Fruit fly (Drosophila melanogaster) whole organism, pupa: ENCODE data around the gene CG33090.

ENCODE experiments used
- CG10348 ChIP-seq: fragments of 200-800 bp; sonication (Bioruptor generic); IDR thresholded peaks from 2 replicates; pipeline ENCODE4 v1.3.6; 2022; ENCODE audit warnings: missing biosample characterization, missing genetic modification characterization
- CG12605 ChIP-seq: fragments of 200-800 bp; sonication (Bioruptor generic); IDR thresholded peaks from 2 replicates; pipeline ENCODE4 v1.3.6; 2022; ENCODE audit warnings: missing biosample characterization, missing genetic modification characterization
- CG13204 ChIP-seq: fragments of 200-800 bp; sonication (Bioruptor generic); optimal IDR thresholded peaks from 2 replicates; lab custom pipeline; 2018; ENCODE audit warnings: missing biosample characterization, mild to moderate bottlenecking, missing genetic modification characterization, moderate library complexity
- CG14655 ChIP-seq: fragments of 200-800 bp; sonication (Bioruptor generic); optimal IDR thresholded peaks from 3 replicates; lab custom pipeline; 2017; ENCODE audit warnings: mild to moderate bottlenecking, missing biosample characterization, missing genetic modification reagents, missing genetic modification characterization
- CG15710 ChIP-seq: fragments of 200-800 bp; sonication (Bioruptor generic); optimal IDR thresholded peaks from 2 replicates; lab custom pipeline; 2018; ENCODE audit warnings: missing biosample characterization, mild to moderate bottlenecking, missing genetic modification characterization, moderate library complexity
- CG17806 ChIP-seq: fragments of 200-800 bp; sonication (Bioruptor generic); optimal IDR thresholded peaks from 2 replicates; lab custom pipeline; 2018; ENCODE audit warnings: missing biosample characterization, mild to moderate bottlenecking, missing genetic modification characterization, moderate library complexity
- CG32121 ChIP-seq: fragments of 200-800 bp; sonication (Bioruptor generic); IDR thresholded peaks from 2 replicates; pipeline ENCODE4 v1.3.6; 2022; ENCODE audit warnings: missing biosample characterization, missing genetic modification characterization
- CG34367 ChIP-seq: fragments of 200-800 bp; sonication (Bioruptor generic); optimal IDR thresholded peaks from 2 replicates; lab custom pipeline; 2018; ENCODE audit warnings: missing biosample characterization, mild to moderate bottlenecking, missing genetic modification characterization
- CG4496 ChIP-seq: fragments of 200-800 bp; sonication (Bioruptor generic); IDR thresholded peaks from 3 replicates; pipeline ENCODE4 v1.3.6; 2022; ENCODE audit warnings: missing biosample characterization, missing genetic modification characterization
- CG8159 ChIP-seq: fragments of 200-800 bp; sonication (Bioruptor generic); optimal IDR thresholded peaks from 3 replicates; lab custom pipeline; 2018; ENCODE audit warnings: missing biosample characterization, mild to moderate bottlenecking, missing genetic modification characterization, moderate library complexity
- CG8301 ChIP-seq: fragments of 200-800 bp; sonication (Bioruptor generic); optimal IDR thresholded peaks from 2 replicates; lab custom pipeline; 2018; ENCODE audit warnings: missing biosample characterization, mild to moderate bottlenecking, missing genetic modification characterization
- CG9948 ChIP-seq: fragments of 200-800 bp; sonication (Bioruptor generic); optimal IDR thresholded peaks from 2 replicates; lab custom pipeline; 2018; ENCODE audit warnings: missing biosample characterization, mild to moderate bottlenecking, missing genetic modification characterization, moderate library complexity
- D1 ChIP-seq: fragments of 200-800 bp; sonication (Bioruptor generic); optimal IDR thresholded peaks from 2 replicates; lab custom pipeline; 2018; ENCODE audit warnings: missing biosample characterization, mild to moderate bottlenecking, missing genetic modification characterization, moderate library complexity
- EcR ChIP-seq: fragments of 200-800 bp; sonication (Bioruptor generic); optimal IDR thresholded peaks from 3 replicates; lab custom pipeline; 2019; ENCODE audit warnings: missing biosample characterization, missing genetic modification characterization, mild to moderate bottlenecking, moderate library complexity, missing genetic modification reagents
- Ets98B ChIP-seq: fragments of 200-800 bp; sonication (Bioruptor generic); IDR thresholded peaks from 2 replicates; pipeline ENCODE4 v1.3.6; 2022; ENCODE audit warnings: missing biosample characterization, missing genetic modification characterization
- Pif1A ChIP-seq: fragments of 200-800 bp; sonication (Bioruptor generic); optimal IDR thresholded peaks from 3 replicates; lab custom pipeline; 2016; ENCODE audit warnings: missing biosample characterization, missing genetic modification characterization
- Pif1B ChIP-seq: fragments of 200-800 bp; sonication (Bioruptor generic); optimal IDR thresholded peaks from 3 replicates; lab custom pipeline; 2016; ENCODE audit warnings: missing biosample characterization, missing genetic modification characterization
- Snoo ChIP-seq: fragments of 200-800 bp; sonication (Bioruptor generic); optimal IDR thresholded peaks from 3 replicates; lab custom pipeline; 2017; ENCODE audit warnings: missing biosample characterization, mild to moderate bottlenecking, missing genetic modification characterization, inconsistent platforms
- fd96Ca ChIP-seq: fragments of 200-800 bp; sonication (Bioruptor generic); IDR thresholded peaks from 3 replicates; pipeline ENCODE4 v1.3.6; 2022; ENCODE audit warnings: missing biosample characterization, missing genetic modification characterization
- gl ChIP-seq: fragments of 200-800 bp; sonication (Bioruptor generic); optimal IDR thresholded peaks from 2 replicates; lab custom pipeline; 2018; ENCODE audit warnings: missing biosample characterization, mild to moderate bottlenecking, missing genetic modification characterization
- rn ChIP-seq: fragments of 200-800 bp; sonication (Bioruptor generic); IDR thresholded peaks from 2 replicates; pipeline ENCODE4 v1.3.6; 2022; ENCODE audit warnings: missing biosample characterization, missing genetic modification characterization

Gene CG33090

dm6 chr2L:14333965-14334364, at the start of gene CG33090:
CG33090 (plus strand) TSS chr2L:14334158.
- 0 out of 3 replicates have a peak, but pooled peaks have one; percentile 38 for TF ChIP-seq CG4496
- TF ChIP-seq Pif1A (GFP tag; lab: Kevin White, UChicago), result no peak
- TF ChIP-seq CG8159 (tag; lab: Kevin White, UChicago), result no peak
- no peak for TF ChIP-seq EcR (GFP tag; lab: Kevin White, UChicago)
- no peak for TF ChIP-seq rn (GFP tag; lab: Robert Waterston, UW)
- TF ChIP-seq CG12605 (GFP tag; lab: Robert Waterston, UW), result no peak
- TF ChIP-seq CG17806 (tag; lab: Kevin White, UChicago), result no peak

dm6 chr2L:14284636-14285035, 49.3 kb upstream of the CG33090 start:
- TF ChIP-seq EcR (GFP tag; lab: Kevin White, UChicago) (no peak), CG32121 (GFP tag; lab: Robert Waterston, UW) (no peak), CG4496 (0 out of 3 replicates have a peak, but pooled peaks have one; percentile 13), CG34367 (no peak), CG9948 (no peak), CG12605 (GFP tag; lab: Robert Waterston, UW) (no peak)

dm6 chr2L:14287907-14288306, 46.1 kb upstream of the CG33090 start:
- TF ChIP-seq CG4496 (no peak), D1 (tag; lab: Kevin White, UChicago) (peak; percentile 40)

- TF ChIP-seq rn (GFP tag; lab: Robert Waterston, UW) (no peak), CG14655 (GFP tag; lab: Kevin White, UChicago) (no peak), CG8301 (no peak), CG4496 (no peak), CG34367 (no peak), CG9948 (no peak), Pif1B (GFP tag; lab: Kevin White, UChicago) (no peak), Ets98B (GFP tag; lab: Robert Waterston, UW) (no peak), CG10348 (GFP tag; lab: Robert Waterston, UW) (no peak), CG15710 (tag; lab: Kevin White, UChicago) (no peak), Pif1A (GFP tag; lab: Kevin White, UChicago) (no peak), CG8159 (tag; lab: Kevin White, UChicago) (no peak), gl (tag; lab: Kevin White, UChicago) (no peak), Snoo (tag; lab: Kevin White, UChicago) (no peak)
Measured at dm6 chr2L:14292721-14293120, 41.2 kb upstream of the CG33090 start.

- no peak for TF ChIP-seq fd96Ca (GFP tag; lab: Robert Waterston, UW)
- TF ChIP-seq CG8301, result no peak
- TF ChIP-seq CG13204 (GFP tag; lab: Kevin White, UChicago), result no peak
- TF ChIP-seq CG9948, result no peak
- no peak for TF ChIP-seq gl (tag; lab: Kevin White, UChicago)
- TF ChIP-seq Ets98B (GFP tag; lab: Robert Waterston, UW), result no peak
- TF ChIP-seq CG14655 (GFP tag; lab: Kevin White, UChicago), result no peak
- no peak for TF ChIP-seq CG4496
- TF ChIP-seq CG12605 (GFP tag; lab: Robert Waterston, UW), result no peak
Measured at dm6 chr2L:14293917-14294316, 40.0 kb upstream of the CG33090 start.

dm6 chr2L:14300718-14301361, 33.1 kb upstream of the CG33090 start:
- TF ChIP-seq CG4496, result peak; percentile 40; the same call in 1 of the 3 replicates
- TF ChIP-seq CG8159 (tag; lab: Kevin White, UChicago), result no peak
- peak; percentile 4 for TF ChIP-seq Pif1B (GFP tag; lab: Kevin White, UChicago)
- TF ChIP-seq rn (GFP tag; lab: Robert Waterston, UW), result no peak
- TF ChIP-seq CG13204 (GFP tag; lab: Kevin White, UChicago), result peak; percentile 19
- no peak for TF ChIP-seq CG8301
- TF ChIP-seq CG34367, result no peak
- TF ChIP-seq CG10348 (GFP tag; lab: Robert Waterston, UW), result no peak
- peak; percentile 10; the same call in 1 of the 2 replicates for TF ChIP-seq CG12605 (GFP tag; lab: Robert Waterston, UW)
- TF ChIP-seq CG17806 (tag; lab: Kevin White, UChicago), result no peak
- no peak for TF ChIP-seq gl (tag; lab: Kevin White, UChicago)
- no peak for TF ChIP-seq Pif1A (GFP tag; lab: Kevin White, UChicago)
- TF ChIP-seq EcR (GFP tag; lab: Kevin White, UChicago), result no peak
- TF ChIP-seq CG32121 (GFP tag; lab: Robert Waterston, UW), result no peak
- no peak for TF ChIP-seq CG14655 (GFP tag; lab: Kevin White, UChicago)
- TF ChIP-seq CG9948, result no peak
- TF ChIP-seq CG15710 (tag; lab: Kevin White, UChicago), result no peak
- no peak for TF ChIP-seq Snoo (tag; lab: Kevin White, UChicago)
- no peak for TF ChIP-seq D1 (tag; lab: Kevin White, UChicago)
- peak; percentile 18; the same call in 1 of the 3 replicates for TF ChIP-seq fd96Ca (GFP tag; lab: Robert Waterston, UW)
- peak; percentile 19; the same call in 1 of the 2 replicates for TF ChIP-seq Ets98B (GFP tag; lab: Robert Waterston, UW)

- TF ChIP-seq CG14655 (GFP tag; lab: Kevin White, UChicago), result no peak
- TF ChIP-seq rn (GFP tag; lab: Robert Waterston, UW), result no peak
- TF ChIP-seq Pif1B (GFP tag; lab: Kevin White, UChicago), result no peak
- no peak for TF ChIP-seq CG9948
Measured at dm6 chr2L:14302478-14302877, 31.5 kb upstream of the CG33090 start.
